Worm (Caenorhabditis elegans): ENCODE results near the gene elo-7.

DNA sequence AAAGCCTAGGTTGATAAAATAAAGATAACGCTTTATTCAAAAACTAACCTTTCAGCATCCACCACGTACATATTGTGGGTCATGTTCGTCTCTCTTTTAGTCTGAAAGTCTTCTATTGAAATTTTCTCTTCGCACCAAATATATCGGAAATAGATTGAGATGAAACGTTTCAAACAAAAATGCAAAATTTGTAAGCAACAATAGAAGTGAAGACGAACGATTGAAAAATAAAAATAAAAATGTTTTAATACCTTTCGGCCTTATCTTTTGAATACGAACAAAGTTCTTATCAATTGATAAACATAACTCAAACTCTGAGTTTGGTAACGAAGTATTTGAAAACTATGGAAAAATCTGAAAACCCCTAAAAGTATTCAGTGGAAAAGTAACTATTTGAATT lies 3.3 kb downstream of the elo-7 start, which contains the start of gene F56H11.2:
- no peak for TF ChIP-seq C06A6.2 (GFP tag; conservative IDR thresholded peaks at IDR 0.05)
- no peak for TF ChIP-seq rec-8 (tag; optimal IDR thresholded peaks at IDR 0.05)
- TF ChIP-seq pha-4 (tag; optimal IDR thresholded peaks at IDR 0.05) = no peak
- TF ChIP-seq him-1 (tag; optimal IDR thresholded peaks at IDR 0.05) = no peak
- TF ChIP-seq ceh-27 (GFP tag; optimal IDR thresholded peaks at IDR 0.05) = no peak
- no peak for TF ChIP-seq dpff-1 (tag; optimal IDR thresholded peaks at IDR 0.05)
- no peak for TF ChIP-seq hlh-26 (GFP tag; conservative IDR thresholded peaks at IDR 0.05)
- TF ChIP-seq F33H1.4 (GFP tag; IDR thresholded peaks at IDR 0.05) = no peak
- no peak for TF ChIP-seq F55B11.4 (tag; optimal IDR thresholded peaks at IDR 0.05; ENCODE audit: borderline replicate concordance, insufficient read depth)
- TF ChIP-seq unc-130 (GFP tag; optimal IDR thresholded peaks at IDR 0.05) = no peak

All from whole organism, young adult.